Fruit fly (Drosophila melanogaster): ENCODE measurements around the gene CG15186.
A peak's percentile ranks its signal among the peaks of the same experiment; 100 is the strongest.

Gene CG15186

dm6 chr3R:6477877-6478361, at the start of gene CG15186:
CG15186 (plus strand) TSS chr3R:6478311.
- TF ChIP-seq CG8478 (optimal IDR thresholded peaks at IDR 0.05): no peak
- TF ChIP-seq CTCF (optimal IDR thresholded peaks at IDR 0.05): no peak

- no peak for TF ChIP-seq CTCF (optimal IDR thresholded peaks at IDR 0.05)
- TF ChIP-seq CG8478 (optimal IDR thresholded peaks at IDR 0.05): no peak
Measured at dm6 chr3R:6428935-6429334, 49.2 kb upstream of the CG15186 start.

- no peak for TF ChIP-seq CG8478 (optimal IDR thresholded peaks at IDR 0.05)
- TF ChIP-seq CTCF (optimal IDR thresholded peaks at IDR 0.05): peak in 1 of 2 experiments; percentile 21
Measured at dm6 chr3R:6429706-6430105, 48.4 kb upstream of the CG15186 start.

dm6 chr3R:6430206-6430605, 47.9 kb upstream of the CG15186 start:
- no peak for TF ChIP-seq CG8478 (optimal IDR thresholded peaks at IDR 0.05)
- no peak for TF ChIP-seq CTCF (optimal IDR thresholded peaks at IDR 0.05)

- TF ChIP-seq CG8478 (optimal IDR thresholded peaks at IDR 0.05): no peak
- no peak for TF ChIP-seq CTCF (optimal IDR thresholded peaks at IDR 0.05)
Measured at dm6 chr3R:6432321-6432720, 45.8 kb upstream of the CG15186 start.

dm6 chr3R:6432784-6433469, 45.2 kb upstream of the CG15186 start:
- no peak for TF ChIP-seq CTCF (optimal IDR thresholded peaks at IDR 0.05)
- TF ChIP-seq CG8478 (optimal IDR thresholded peaks at IDR 0.05): no peak

dm6 chr3R:6433885-6434284, 44.2 kb upstream of the CG15186 start:
- TF ChIP-seq CG8478 (optimal IDR thresholded peaks at IDR 0.05) (no peak), CTCF (optimal IDR thresholded peaks at IDR 0.05) (no peak)

dm6 chr3R:6435219-6435618, 42.9 kb upstream of the CG15186 start:
- TF ChIP-seq CTCF (optimal IDR thresholded peaks at IDR 0.05): no peak
- TF ChIP-seq CG8478 (optimal IDR thresholded peaks at IDR 0.05): no peak

- TF ChIP-seq CTCF (optimal IDR thresholded peaks at IDR 0.05) (no peak), CG8478 (optimal IDR thresholded peaks at IDR 0.05) (no peak)
Measured at dm6 chr3R:6435761-6436318, 42.3 kb upstream of the CG15186 start.

- no peak for TF ChIP-seq CTCF (optimal IDR thresholded peaks at IDR 0.05)
- TF ChIP-seq CG8478 (optimal IDR thresholded peaks at IDR 0.05): no peak
Measured at dm6 chr3R:6436643-6437042, 41.5 kb upstream of the CG15186 start.

dm6 chr3R:6456140-6457054, 21.7 kb upstream of the CG15186 start, which contains the start of gene CG9727:
CG9727 (minus strand) TSS chr3R:6456676.
- no peak for TF ChIP-seq CG8478 (optimal IDR thresholded peaks at IDR 0.05)
- no peak for TF ChIP-seq CTCF (optimal IDR thresholded peaks at IDR 0.05)

- TF ChIP-seq CG8478 (optimal IDR thresholded peaks at IDR 0.05) (no peak), CTCF (optimal IDR thresholded peaks at IDR 0.05) (peak in 1 of 2 experiments; percentile 6)
Measured at dm6 chr3R:6457055-6457391, 21.1 kb upstream of the CG15186 start, which contains the start of gene Zif. Zif (plus strand) TSS chr3R:6457088.

- TF ChIP-seq CG8478 (optimal IDR thresholded peaks at IDR 0.05) (no peak), CTCF (optimal IDR thresholded peaks at IDR 0.05) (no peak)
Measured at dm6 chr3R:6460589-6461141, 17.4 kb upstream of the CG15186 start.

- TF ChIP-seq CTCF (optimal IDR thresholded peaks at IDR 0.05) (no peak), CG8478 (optimal IDR thresholded peaks at IDR 0.05) (no peak)
Measured at dm6 chr3R:6462978-6463377, 15.1 kb upstream of the CG15186 start.

Measured in S2 (cell line).